Worm (Caenorhabditis elegans) whole organism, L3 larva: ENCODE data around the gene D2063.1.

Source experiments
- R02D3.7 ChIP-seq: fragments of 150-350 bp; optimal IDR thresholded peaks from 2 replicates; lab custom pipeline; 2014; ENCODE audit warnings: missing biosample characterization, missing genetic modification characterization
- ZK546.5 ChIP-seq: sonication (generic microtip); optimal IDR thresholded peaks from 2 replicates; lab custom pipeline; 2017; ENCODE audit warnings: missing biosample characterization, missing genetic modification characterization
- ama-1 ChIP-seq: fragments of 150-350 bp; optimal IDR thresholded peaks from 2 replicates; lab custom pipeline; 2018
- ceh-16 ChIP-seq: sonication (generic microtip); optimal IDR thresholded peaks from 2 replicates; lab custom pipeline; 2017; ENCODE audit warnings: missing biosample characterization, missing genetic modification characterization
- ceh-28 ChIP-seq: fragments of 150-350 bp; optimal IDR thresholded peaks from 2 replicates; lab custom pipeline; 2014; ENCODE audit warnings: missing biosample characterization, missing genetic modification reagents, missing genetic modification characterization
- ceh-82 ChIP-seq: fragments of 150-350 bp; optimal IDR thresholded peaks from 2 replicates; lab custom pipeline; 2014; ENCODE audit warnings: missing biosample characterization, missing genetic modification characterization
- ceh-9 ChIP-seq: sonication (generic microtip); optimal IDR thresholded peaks from 2 replicates; lab custom pipeline; 2018; ENCODE audit warnings: missing biosample characterization, missing genetic modification characterization
- daf-12 ChIP-seq: fragments of 150-350 bp; optimal IDR thresholded peaks from 2 replicates; lab custom pipeline; 2014; ENCODE audit warnings: missing biosample characterization, missing genetic modification reagents, missing genetic modification characterization
- egl-27 ChIP-seq: sonication (generic microtip); optimal IDR thresholded peaks from 4 replicates; lab custom pipeline; 2017; ENCODE audit warnings: missing biosample characterization, missing genetic modification reagents, missing genetic modification characterization
- egl-5 ChIP-seq: fragments of 150-350 bp; optimal IDR thresholded peaks from 2 replicates; lab custom pipeline; 2017; ENCODE audit warnings: missing biosample characterization, missing genetic modification reagents, missing genetic modification characterization, inconsistent platforms
- elt-1 ChIP-seq: fragments of 150-350 bp; optimal IDR thresholded peaks from 2 replicates; lab custom pipeline; 2014; ENCODE audit warnings: missing biosample characterization, missing genetic modification characterization
- elt-2 ChIP-seq: sonication (generic microtip); optimal IDR thresholded peaks from 2 replicates; lab custom pipeline; 2016; ENCODE audit warnings: missing genetic modification reagents, mild to moderate bottlenecking, missing genetic modification characterization, missing compliant biosample characterization
- elt-3 ChIP-seq, 3 experiments: fragments of 150-350 bp in 1 of 3; sonication (generic microtip) in 2 of 3; optimal IDR thresholded peaks; 2 replicates in 2 of 3; 4 replicates in 1 of 3; lab custom pipeline; 2014 to 2017; ENCODE audit warnings: missing biosample characterization in 3 of 3, missing genetic modification characterization in 3 of 3
- fkh-2 ChIP-seq: fragments of 150-350 bp; optimal IDR thresholded peaks from 2 replicates; lab custom pipeline; 2014; ENCODE audit warnings: missing biosample characterization, missing genetic modification reagents, missing genetic modification characterization
- fos-1 ChIP-seq: fragments of 150-350 bp; optimal IDR thresholded peaks from 2 replicates; lab custom pipeline; 2014; ENCODE audit warnings: missing biosample characterization, missing genetic modification characterization
- hmg-11 ChIP-seq: sonication (generic microtip); optimal IDR thresholded peaks from 2 replicates; lab custom pipeline; 2016; ENCODE audit warnings: missing genetic modification characterization, missing compliant biosample characterization
- jun-1 ChIP-seq: fragments of 150-350 bp; optimal IDR thresholded peaks from 2 replicates; lab custom pipeline; 2014; ENCODE audit warnings: missing biosample characterization, missing genetic modification reagents, missing genetic modification characterization
- lin-15B ChIP-seq: fragments of 150-350 bp; optimal IDR thresholded peaks from 2 replicates; lab custom pipeline; 2014; ENCODE audit warnings: missing biosample characterization, missing genetic modification characterization
- mdl-1 ChIP-seq: fragments of 150-350 bp; optimal IDR thresholded peaks from 2 replicates; lab custom pipeline; 2014; ENCODE audit warnings: missing biosample characterization, missing genetic modification characterization
- mml-1 ChIP-seq: fragments of 150-350 bp; sonication (generic microtip); optimal IDR thresholded peaks from 3 replicates; lab custom pipeline; 2014; ENCODE audit warnings: missing biosample characterization, missing genetic modification characterization
- nfya-1 ChIP-seq: sonication (generic microtip); optimal IDR thresholded peaks from 2 replicates; lab custom pipeline; 2017; ENCODE audit warnings: missing genetic modification characterization, mild to moderate bottlenecking, missing compliant biosample characterization, antibody characterized with exemption, moderate library complexity; ENCODE audit not compliant: insufficient read depth
- nhr-11 ChIP-seq: fragments of 150-350 bp; optimal IDR thresholded peaks from 2 replicates; lab custom pipeline; 2014; ENCODE audit warnings: missing biosample characterization, missing genetic modification characterization
- nhr-23 ChIP-seq: fragments of 150-350 bp; optimal IDR thresholded peaks from 2 replicates; lab custom pipeline; 2014; ENCODE audit warnings: missing biosample characterization, missing genetic modification reagents, missing genetic modification characterization
- nhr-237 ChIP-seq: fragments of 150-350 bp; optimal IDR thresholded peaks from 2 replicates; lab custom pipeline; 2014; ENCODE audit warnings: missing biosample characterization, missing genetic modification characterization
- nhr-25 ChIP-seq: sonication (generic microtip); optimal IDR thresholded peaks from 2 replicates; lab custom pipeline; 2017; ENCODE audit warnings: missing biosample characterization, missing genetic modification characterization
- nhr-28 ChIP-seq: fragments of 150-350 bp; optimal IDR thresholded peaks from 2 replicates; lab custom pipeline; 2014; ENCODE audit warnings: missing biosample characterization, missing genetic modification characterization
- nhr-43 ChIP-seq: sonication (generic microtip); optimal IDR thresholded peaks from 2 replicates; lab custom pipeline; 2016; ENCODE audit warnings: mild to moderate bottlenecking, missing genetic modification characterization, missing compliant biosample characterization; ENCODE audit not compliant: poor library complexity, severe bottlenecking
- nhr-67 ChIP-seq: fragments of 150-350 bp; optimal IDR thresholded peaks from 2 replicates; lab custom pipeline; 2014; ENCODE audit warnings: missing biosample characterization, missing genetic modification characterization
- nhr-76 ChIP-seq: fragments of 150-350 bp; sonication (generic microtip); optimal IDR thresholded peaks from 5 replicates; lab custom pipeline; 2014; ENCODE audit warnings: missing biosample characterization, missing genetic modification characterization
- nhr-77 ChIP-seq: fragments of 150-350 bp; optimal IDR thresholded peaks from 2 replicates; lab custom pipeline; 2014; ENCODE audit warnings: missing biosample characterization, missing genetic modification characterization
- pha-4 ChIP-seq: fragments of 150-350 bp; optimal IDR thresholded peaks from 2 replicates; lab custom pipeline; 2014; ENCODE audit warnings: missing biosample characterization, missing genetic modification reagents, missing genetic modification characterization
- pqm-1 ChIP-seq: fragments of 150-350 bp; optimal IDR thresholded peaks from 2 replicates; lab custom pipeline; 2017; ENCODE audit warnings: missing biosample characterization, missing genetic modification characterization, inconsistent platforms
- skn-1 ChIP-seq: fragments of 150-350 bp; optimal IDR thresholded peaks from 2 replicates; lab custom pipeline; 2014; ENCODE audit warnings: missing biosample characterization, missing genetic modification characterization
- snpc-4 ChIP-seq: fragments of 150-350 bp; optimal IDR thresholded peaks from 2 replicates; lab custom pipeline; 2014; ENCODE audit warnings: missing biosample characterization, missing genetic modification characterization
- tbx-2 ChIP-seq: sonication (generic microtip); optimal IDR thresholded peaks from 2 replicates; lab custom pipeline; 2016; ENCODE audit warnings: mild to moderate bottlenecking, missing genetic modification characterization, missing compliant biosample characterization
- unc-39 ChIP-seq: sonication (generic microtip); optimal IDR thresholded peaks from 4 replicates; lab custom pipeline; 2017; ENCODE audit warnings: missing biosample characterization, missing genetic modification characterization
- unc-62 ChIP-seq: fragments of 150-350 bp; sonication (generic microtip); optimal IDR thresholded peaks from 4 replicates; lab custom pipeline; 2014; ENCODE audit warnings: missing biosample characterization, missing genetic modification reagents, missing genetic modification characterization
- zag-1 ChIP-seq: fragments of 150-350 bp; optimal IDR thresholded peaks from 2 replicates; lab custom pipeline; 2014; ENCODE audit warnings: missing biosample characterization, missing genetic modification characterization
- ztf-11 ChIP-seq: fragments of 150-350 bp; optimal IDR thresholded peaks from 2 replicates; lab custom pipeline; 2014; ENCODE audit warnings: missing biosample characterization, missing genetic modification characterization
- ztf-4 ChIP-seq: fragments of 150-350 bp; optimal IDR thresholded peaks from 2 replicates; lab custom pipeline; 2014; ENCODE audit warnings: missing biosample characterization, missing genetic modification characterization

D2063.1 gene

ce11 chrV:4356047-4356612 is 29.2 kb downstream of the D2063.1 start:
- TF ChIP-seq nhr-23 (tag; lab: Kevin White, UChicago) = no peak
- no peak for TF ChIP-seq elt-3 (tag; optimal IDR thresholded peaks at IDR 0.05; lab: Kevin White, UChicago)
- no peak for TF ChIP-seq nhr-43 (tag; lab: Kevin White, UChicago)
- TF ChIP-seq nhr-237 (tag; lab: Kevin White, UChicago) = no peak
- no peak for TF ChIP-seq ceh-82 (tag; lab: Kevin White, UChicago)
- no peak for TF ChIP-seq mdl-1 (tag; lab: Kevin White, UChicago)
- no peak for TF ChIP-seq unc-62 (GFP tag; lab: Kevin White, UChicago)
- no peak for TF ChIP-seq egl-5 (tag; lab: Kevin White, UChicago)
- no peak for TF ChIP-seq ztf-11 (tag; lab: Kevin White, UChicago)
- TF ChIP-seq zag-1 (tag; lab: Kevin White, UChicago) = no peak
- no peak for TF ChIP-seq nhr-11
- TF ChIP-seq pha-4 (tag; lab: Kevin White, UChicago) = no peak
- TF ChIP-seq ceh-9 = no peak
- TF ChIP-seq ZK546.5 (tag; lab: Kevin White, UChicago) = no peak

- TF ChIP-seq nhr-76 (tag; lab: Kevin White, UChicago) = no peak
- no peak for TF ChIP-seq daf-12 (tag; lab: Kevin White, UChicago)
- TF ChIP-seq unc-39 = no peak
- no peak for TF ChIP-seq nhr-23 (tag; lab: Kevin White, UChicago)
- no peak for TF ChIP-seq fkh-2 (tag; lab: Kevin White, UChicago)
- no peak for TF ChIP-seq ZK546.5 (tag; lab: Kevin White, UChicago)
- no peak for TF ChIP-seq lin-15B
- no peak for TF ChIP-seq nhr-25
- no peak for TF ChIP-seq ceh-16 (tag; lab: Kevin White, UChicago)
- no peak for TF ChIP-seq ama-1 (lab: Kevin White, UChicago)
- no peak for TF ChIP-seq nhr-67 (tag; lab: Kevin White, UChicago)
- TF ChIP-seq snpc-4 (tag; lab: Kevin White, UChicago) = no peak
- TF ChIP-seq R02D3.7 (tag; lab: Kevin White, UChicago) = no peak
- no peak for TF ChIP-seq egl-27
- no peak for TF ChIP-seq zag-1 (tag; lab: Kevin White, UChicago)
- TF ChIP-seq mml-1 (tag; lab: Kevin White, UChicago) = no peak
- TF ChIP-seq, all 47 proteins: peak for 0
Measured at ce11 chrV:4357369-4357768, 30.4 kb downstream of the D2063.1 start.

DNA sequence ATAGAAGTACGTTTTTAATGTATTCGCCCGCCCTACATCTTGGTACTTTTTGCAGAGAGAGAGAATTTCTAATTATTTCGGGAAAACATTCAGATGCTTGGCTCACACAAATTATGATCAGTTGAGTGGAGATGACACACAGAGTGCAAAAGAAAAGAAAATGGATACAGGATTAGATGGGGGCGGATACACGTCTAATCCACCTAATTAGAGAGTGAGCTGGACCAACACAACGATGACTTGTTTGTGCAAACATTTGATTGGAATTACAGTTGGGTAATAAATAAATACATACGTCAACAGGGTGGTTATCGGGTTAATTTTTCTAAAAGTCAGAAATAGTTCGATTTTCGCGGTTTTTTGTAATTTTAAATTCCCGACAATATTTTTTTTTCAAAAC is 32.2 kb downstream of the D2063.1 start:
- TF ChIP-seq fkh-2 (tag; lab: Kevin White, UChicago) = no peak
- no peak for TF ChIP-seq unc-39
- TF ChIP-seq nhr-11 = no peak
- TF ChIP-seq egl-27 = no peak
- TF ChIP-seq pqm-1 (tag; lab: Kevin White, UChicago) = no peak
- no peak for TF ChIP-seq unc-62 (GFP tag; lab: Kevin White, UChicago)
- TF ChIP-seq elt-1 = no peak
- TF ChIP-seq ama-1 (lab: Kevin White, UChicago) = no peak
- no peak for TF ChIP-seq nhr-23 (tag; lab: Kevin White, UChicago)
- no peak for TF ChIP-seq elt-2 (tag; lab: Kevin White, UChicago)
- TF ChIP-seq, all 47 proteins: peak for 0

- TF ChIP-seq unc-39 (no peak), jun-1 (no peak), zag-1 (tag; lab: Kevin White, UChicago) (no peak), elt-3 (tag; optimal IDR thresholded peaks at IDR 0.05; lab: Kevin White, UChicago) (no peak), ceh-16 (tag; lab: Kevin White, UChicago) (no peak), nfya-1 (no peak), ama-1 (lab: Kevin White, UChicago) (no peak), pqm-1 (tag; lab: Kevin White, UChicago) (no peak), ztf-4 (tag; lab: Kevin White, UChicago) (no peak), elt-1 (no peak), ceh-9 (no peak), hmg-11 (tag; lab: Kevin White, UChicago) (no peak), mdl-1 (tag; lab: Kevin White, UChicago) (no peak)
Measured at ce11 chrV:4360018-4360417, 33.1 kb downstream of the D2063.1 start.

- no peak for TF ChIP-seq ama-1 (lab: Kevin White, UChicago)
- TF ChIP-seq ceh-82 (tag; lab: Kevin White, UChicago) = no peak
- no peak for TF ChIP-seq nhr-43 (tag; lab: Kevin White, UChicago)
- no peak for TF ChIP-seq fkh-2 (tag; lab: Kevin White, UChicago)
- TF ChIP-seq nhr-28 = no peak
- TF ChIP-seq ceh-28 = no peak
- TF ChIP-seq nhr-77 = no peak
- no peak for TF ChIP-seq ztf-4 (tag; lab: Kevin White, UChicago)
- TF ChIP-seq nhr-11 = no peak
- TF ChIP-seq skn-1 (tag; lab: Kevin White, UChicago) = no peak
- no peak for TF ChIP-seq elt-3 (tag; optimal IDR thresholded peaks at IDR 0.05; lab: Kevin White, UChicago)
- peak; percentile 80 for TF ChIP-seq elt-1
- TF ChIP-seq tbx-2 (tag; lab: Kevin White, UChicago) = no peak
- no peak for TF ChIP-seq nfya-1
- no peak for TF ChIP-seq ZK546.5 (tag; lab: Kevin White, UChicago)
- TF ChIP-seq hmg-11 (tag; lab: Kevin White, UChicago) = no peak
- TF ChIP-seq ztf-11 (tag; lab: Kevin White, UChicago) = no peak
- TF ChIP-seq nhr-76 (tag; lab: Kevin White, UChicago) = no peak
- TF ChIP-seq fos-1 = no peak
- peak; percentile 44 for TF ChIP-seq nhr-23 (tag; lab: Kevin White, UChicago)
- no peak for TF ChIP-seq pqm-1 (tag; lab: Kevin White, UChicago)
- TF ChIP-seq egl-5 (tag; lab: Kevin White, UChicago) = no peak
- peak; percentile 34 for TF ChIP-seq nhr-25
Measured at ce11 chrV:4361505-4361904, 34.6 kb downstream of the D2063.1 start, which contains the start of gene F32D1.3. Gene F32D1.3 (minus strand): TSS chrV:4361569.
